Worm (Caenorhabditis elegans) whole organism, mixed stage, embryonic: ENCODE data around the gene srd-70.

Source experiments
- M03D4.4 ChIP-seq: sonication (generic microtip); optimal IDR thresholded peaks from 2 replicates; lab custom pipeline; 2017; ENCODE audit warnings: mild to moderate bottlenecking, missing genetic modification characterization, missing compliant biosample characterization
- bed-3 ChIP-seq: fragments of 200-800 bp; sonication (Bioruptor generic); optimal IDR thresholded peaks from 3 replicates; lab custom pipeline; 2018; ENCODE audit warnings: mild to moderate bottlenecking, missing genetic modification characterization, moderate library complexity, missing compliant biosample characterization
- blmp-1 ChIP-seq: fragments of 150-350 bp; optimal IDR thresholded peaks from 2 replicates; lab custom pipeline; 2014; ENCODE audit warnings: missing biosample characterization, missing genetic modification characterization
- ceh-39 ChIP-seq: fragments of 150-350 bp; optimal IDR thresholded peaks from 2 replicates; lab custom pipeline; 2014; ENCODE audit warnings: missing biosample characterization, missing genetic modification characterization
- ceh-43 ChIP-seq: fragments of 200-800 bp; sonication (Bioruptor generic); optimal IDR thresholded peaks from 2 replicates; lab custom pipeline; 2018; ENCODE audit warnings: mild to moderate bottlenecking, missing genetic modification characterization, moderate library complexity, missing compliant biosample characterization
- ceh-83 ChIP-seq: fragments of 200-800 bp; sonication (Bioruptor generic); optimal IDR thresholded peaks from 2 replicates; lab custom pipeline; 2018; ENCODE audit warnings: mild to moderate bottlenecking, missing genetic modification characterization, missing compliant biosample characterization
- cnd-1 ChIP-seq: fragments of 200-800 bp; sonication (Bioruptor generic); optimal IDR thresholded peaks from 2 replicates; lab custom pipeline; 2018; ENCODE audit warnings: mild to moderate bottlenecking, missing genetic modification characterization, missing compliant biosample characterization
- drap-1 ChIP-seq: fragments of 200-800 bp; sonication (Bioruptor generic); optimal IDR thresholded peaks from 3 replicates; lab custom pipeline; 2018; ENCODE audit warnings: mild to moderate bottlenecking, missing genetic modification characterization, missing compliant biosample characterization
- elt-1 ChIP-seq: sonication (generic microtip); optimal IDR thresholded peaks from 2 replicates; lab custom pipeline; 2017; ENCODE audit warnings: missing genetic modification characterization, mild to moderate bottlenecking, missing compliant biosample characterization, antibody characterized with exemption, moderate library complexity, borderline replicate concordance; ENCODE audit not compliant: insufficient read depth
- elt-3 ChIP-seq: fragments of 150-350 bp; optimal IDR thresholded peaks from 2 replicates; lab custom pipeline; 2014; ENCODE audit warnings: missing biosample characterization, missing genetic modification characterization
- ham-2 ChIP-seq: fragments of 200-800 bp; sonication (Bioruptor generic); optimal IDR thresholded peaks from 2 replicates; lab custom pipeline; 2018; ENCODE audit warnings: mild to moderate bottlenecking, missing genetic modification characterization, missing compliant biosample characterization
- hlh-1 ChIP-seq: fragments of 150-350 bp; optimal IDR thresholded peaks from 2 replicates; lab custom pipeline; 2014; ENCODE audit warnings: missing biosample characterization, missing genetic modification reagents, missing genetic modification characterization
- lin-13 ChIP-seq: fragments of 150-350 bp; optimal IDR thresholded peaks from 2 replicates; lab custom pipeline; 2014; ENCODE audit warnings: missing biosample characterization, missing genetic modification characterization
- lin-32 ChIP-seq: fragments of 200-800 bp; sonication (Bioruptor generic); optimal IDR thresholded peaks from 2 replicates; lab custom pipeline; 2018; ENCODE audit warnings: mild to moderate bottlenecking, missing genetic modification characterization, missing compliant biosample characterization
- mls-2 ChIP-seq: sonication (generic microtip); optimal IDR thresholded peaks from 2 replicates; lab custom pipeline; 2016; ENCODE audit warnings: mild to moderate bottlenecking, missing genetic modification characterization, moderate library complexity, missing compliant biosample characterization
- nhr-12 ChIP-seq: fragments of 150-350 bp; optimal IDR thresholded peaks from 2 replicates; lab custom pipeline; 2014; ENCODE audit warnings: missing biosample characterization, missing genetic modification characterization
- nhr-2 ChIP-seq: fragments of 150-350 bp; optimal IDR thresholded peaks from 2 replicates; lab custom pipeline; 2014; ENCODE audit warnings: missing biosample characterization, missing genetic modification characterization
- nhr-237 ChIP-seq: fragments of 150-350 bp; optimal IDR thresholded peaks from 2 replicates; lab custom pipeline; 2014; ENCODE audit warnings: missing biosample characterization, missing genetic modification characterization
- nhr-76 ChIP-seq: sonication (generic microtip); optimal IDR thresholded peaks from 2 replicates; lab custom pipeline; 2017; ENCODE audit warnings: missing biosample characterization, missing genetic modification characterization
- pha-4 ChIP-seq: fragments of 150-350 bp; optimal IDR thresholded peaks from 2 replicates; lab custom pipeline; 2018; ENCODE audit warnings: missing biosample characterization, missing genetic modification reagents, missing genetic modification characterization
- sem-2 ChIP-seq: fragments of 200-800 bp; sonication (Bioruptor generic); optimal IDR thresholded peaks from 2 replicates; lab custom pipeline; 2018; ENCODE audit warnings: mild to moderate bottlenecking, missing genetic modification characterization, missing compliant biosample characterization
- snpc-4 ChIP-seq: fragments of 150-350 bp; optimal IDR thresholded peaks from 2 replicates; lab custom pipeline; 2014; ENCODE audit warnings: missing biosample characterization, missing genetic modification characterization
- sptf-1 ChIP-seq: sonication (generic microtip); optimal IDR thresholded peaks from 2 replicates; lab custom pipeline; 2017; ENCODE audit warnings: mild to moderate bottlenecking, missing genetic modification characterization, moderate library complexity, missing compliant biosample characterization
- tbx-8 ChIP-seq: fragments of 200-800 bp; sonication (Bioruptor generic); optimal IDR thresholded peaks from 2 replicates; lab custom pipeline; 2018; ENCODE audit warnings: mild to moderate bottlenecking, missing genetic modification characterization, moderate library complexity, missing compliant biosample characterization
- unc-120 ChIP-seq: sonication (generic microtip); optimal IDR thresholded peaks from 2 replicates; lab custom pipeline; 2017; ENCODE audit warnings: missing genetic modification characterization, missing compliant biosample characterization; ENCODE audit not compliant: poor library complexity, severe bottlenecking
- unc-39 ChIP-seq: fragments of 150-350 bp; optimal IDR thresholded peaks from 2 replicates; lab custom pipeline; 2014; ENCODE audit warnings: missing biosample characterization, missing genetic modification characterization
- unc-62 ChIP-seq: fragments of 150-350 bp; optimal IDR thresholded peaks from 2 replicates; lab custom pipeline; 2014; ENCODE audit warnings: missing biosample characterization, missing genetic modification reagents, missing genetic modification characterization
- zip-8 ChIP-seq: fragments of 150-350 bp; optimal IDR thresholded peaks from 2 replicates; lab custom pipeline; 2014; ENCODE audit warnings: missing biosample characterization, missing genetic modification characterization
- ztf-11 ChIP-seq: fragments of 150-350 bp; optimal IDR thresholded peaks from 2 replicates; lab custom pipeline; 2014; ENCODE audit warnings: missing biosample characterization, missing genetic modification characterization

The srd-70 gene

ce11 chrV:20445898-20446297 is 8.0 kb upstream of the srd-70 start:
- TF ChIP-seq pha-4 (tag; lab: Kevin White, UChicago) (no peak), hlh-1 (tag; lab: Kevin White, UChicago) (no peak), nhr-237 (tag; lab: Kevin White, UChicago) (no peak), unc-62 (GFP tag; lab: Kevin White, UChicago) (no peak), ztf-11 (tag; lab: Kevin White, UChicago) (no peak), ceh-83 (GFP tag; lab: Kevin White, UChicago) (no peak), ceh-43 (GFP tag; lab: Kevin White, UChicago) (no peak), tbx-8 (GFP tag; lab: Kevin White, UChicago) (no peak), lin-13 (tag; lab: Kevin White, UChicago) (no peak), nhr-12 (tag; lab: Kevin White, UChicago) (no peak), unc-120 (tag; lab: Kevin White, UChicago) (no peak), sptf-1 (tag; lab: Kevin White, UChicago) (no peak), elt-1 (tag; lab: Kevin White, UChicago) (no peak), M03D4.4 (tag; lab: Kevin White, UChicago) (no peak), unc-39 (no peak), snpc-4 (tag; lab: Kevin White, UChicago) (no peak), blmp-1 (tag; lab: Kevin White, UChicago) (no peak), cnd-1 (tag; lab: Kevin White, UChicago) (no peak), bed-3 (no peak), zip-8 (tag; lab: Kevin White, UChicago) (no peak)

ce11 chrV:20451793-20452192 is 2.1 kb upstream of the srd-70 start:
- TF ChIP-seq unc-62 (GFP tag; lab: Kevin White, UChicago) (peak; percentile 11), sem-2 (GFP tag; lab: Kevin White, UChicago) (no peak), hlh-1 (tag; lab: Kevin White, UChicago) (peak; percentile 96), elt-1 (tag; lab: Kevin White, UChicago) (no peak), lin-13 (tag; lab: Kevin White, UChicago) (no peak), sptf-1 (tag; lab: Kevin White, UChicago) (no peak), lin-32 (GFP tag; lab: Kevin White, UChicago) (no peak), unc-120 (tag; lab: Kevin White, UChicago) (peak; percentile 56), ceh-39 (no peak), elt-3 (tag; lab: Kevin White, UChicago) (no peak), drap-1 (GFP tag; lab: Kevin White, UChicago) (no peak), bed-3 (no peak), nhr-2 (tag; lab: Kevin White, UChicago) (no peak), pha-4 (tag; lab: Kevin White, UChicago) (no peak), mls-2 (tag; lab: Kevin White, UChicago) (no peak), snpc-4 (tag; lab: Kevin White, UChicago) (no peak)
- TF ChIP-seq, all 35 proteins: peak for 3

ce11 chrV:20453084-20453483 is 827 bp upstream of the srd-70 start, which contains the start of gene F48F5.6:
F48F5.6 (minus strand) TSS chrV:20453184.
- TF ChIP-seq nhr-12 (tag; lab: Kevin White, UChicago) (no peak), mls-2 (tag; lab: Kevin White, UChicago) (no peak), ztf-11 (tag; lab: Kevin White, UChicago) (no peak), ham-2 (GFP tag; lab: Kevin White, UChicago) (no peak), sem-2 (GFP tag; lab: Kevin White, UChicago) (no peak), nhr-76 (tag; lab: Kevin White, UChicago) (no peak), lin-32 (GFP tag; lab: Kevin White, UChicago) (no peak), ceh-83 (GFP tag; lab: Kevin White, UChicago) (no peak), tbx-8 (GFP tag; lab: Kevin White, UChicago) (no peak), elt-3 (tag; lab: Kevin White, UChicago) (no peak)

ce11 chrV:20455637-20456036 is 1.7 kb downstream of the srd-70 start:
- no peak for TF ChIP-seq unc-62 (GFP tag; lab: Kevin White, UChicago)
- peak; percentile 42 for TF ChIP-seq lin-13 (tag; lab: Kevin White, UChicago)
- TF ChIP-seq unc-120 (tag; lab: Kevin White, UChicago): peak; percentile 5
- TF ChIP-seq sptf-1 (tag; lab: Kevin White, UChicago): peak; percentile 1
- no peak for TF ChIP-seq sem-2 (GFP tag; lab: Kevin White, UChicago)
- TF ChIP-seq M03D4.4 (tag; lab: Kevin White, UChicago): no peak
- TF ChIP-seq drap-1 (GFP tag; lab: Kevin White, UChicago): peak; percentile 83
